Worm (Caenorhabditis elegans) whole organism, L4 larva: ENCODE results near the gene R02F2.4.

Experiments used
- F49E8.2 ChIP-seq: sonication (generic microtip); optimal IDR thresholded peaks from 2 replicates; lab custom pipeline; 2016; ENCODE audit warnings: missing compliant biosample characterization, mild to moderate bottlenecking, missing genetic modification characterization, borderline replicate concordance
- Y105C5A.15 ChIP-seq: fragments of 200-800 bp; sonication (Bioruptor generic); IDR thresholded peaks from 2 replicates; pipeline ENCODE4 v1.3.6; 2022; ENCODE audit warnings: missing genetic modification characterization, missing compliant biosample characterization
- Y5F2A.4 ChIP-seq: fragments of 200-800 bp; sonication (Bioruptor generic); optimal IDR thresholded peaks from 2 replicates; lab custom pipeline; 2018; ENCODE audit warnings: mild to moderate bottlenecking, missing genetic modification characterization, missing compliant biosample characterization
- aha-1 ChIP-seq: fragments of 150-350 bp; peaks from one replicate; lab custom pipeline; 2014; ENCODE audit warnings: missing biosample characterization, missing genetic modification characterization
- ceh-20 ChIP-seq: fragments of 200-800 bp; sonication (Bioruptor generic); IDR thresholded peaks from 2 replicates; pipeline ENCODE4 v1.3.6; 2022; ENCODE audit warnings: missing genetic modification reagents, missing genetic modification characterization, missing compliant biosample characterization
- ceh-32 ChIP-seq: sonication (generic microtip); optimal IDR thresholded peaks from 2 replicates; lab custom pipeline; 2016; ENCODE audit warnings: mild to moderate bottlenecking, missing genetic modification characterization, missing compliant biosample characterization; ENCODE audit not compliant: poor library complexity
- ceh-62 ChIP-seq: sonication (generic microtip); optimal IDR thresholded peaks from 2 replicates; lab custom pipeline; 2017; ENCODE audit warnings: missing biosample characterization, missing genetic modification characterization
- ceh-82 ChIP-seq: sonication (generic microtip); optimal IDR thresholded peaks from 2 replicates; lab custom pipeline; 2017; ENCODE audit warnings: missing biosample characterization, missing genetic modification characterization
- daf-12 ChIP-seq: fragments of 150-350 bp; optimal IDR thresholded peaks from 2 replicates; lab custom pipeline; 2014; ENCODE audit warnings: missing biosample characterization, missing genetic modification reagents, missing genetic modification characterization
- daf-16 ChIP-seq, 3 experiments: sonication (generic microtip); optimal IDR thresholded peaks; 2 replicates each; lab custom pipeline; 2016 to 2017; ENCODE audit warnings: missing genetic modification characterization in 3 of 3, missing genetic modification reagents in 3 of 3, mild to moderate bottlenecking in 2 of 3, missing compliant biosample characterization in 2 of 3, missing biosample characterization in 1 of 3, moderate library complexity in 1 of 3
- daf-19 ChIP-seq: fragments of 200-800 bp; sonication (Bioruptor generic); conservative IDR thresholded peaks from 2 replicates; pipeline ENCODE4 v1.3.6; 2022; ENCODE audit warnings: missing genetic modification characterization, missing compliant biosample characterization
- daf-8 ChIP-seq: fragments of 200-800 bp; sonication (Bioruptor generic); IDR thresholded peaks from 2 replicates; pipeline ENCODE4 v1.3.6; 2022; ENCODE audit warnings: missing genetic modification characterization, missing compliant biosample characterization
- dmd-6 ChIP-seq: fragments of 200-800 bp; sonication (Bioruptor generic); IDR thresholded peaks from 2 replicates; pipeline ENCODE4 v1.3.6; 2022; ENCODE audit warnings: missing genetic modification reagents, missing genetic modification characterization, missing compliant biosample characterization
- duxl-1 ChIP-seq: sonication (generic microtip); optimal IDR thresholded peaks from 2 replicates; lab custom pipeline; 2016; ENCODE audit warnings: mild to moderate bottlenecking, missing genetic modification characterization, moderate library complexity, missing compliant biosample characterization; ENCODE audit not compliant: poor library complexity
- egl-27 ChIP-seq: sonication (generic microtip); optimal IDR thresholded peaks from 3 replicates; lab custom pipeline; 2017; ENCODE audit warnings: missing biosample characterization, missing genetic modification reagents, missing genetic modification characterization
- gei-8 ChIP-seq: fragments of 200-800 bp; sonication (Bioruptor generic); optimal IDR thresholded peaks from 2 replicates; lab custom pipeline; 2018; ENCODE audit warnings: mild to moderate bottlenecking, missing genetic modification characterization, missing compliant biosample characterization
- hif-1 ChIP-seq, 2 experiments: sonication (generic microtip); optimal IDR thresholded peaks; 2 replicates each; lab custom pipeline; 2016 to 2017; ENCODE audit warnings: missing compliant biosample characterization in 2 of 2, missing genetic modification characterization in 2 of 2, missing genetic modification reagents in 2 of 2, missing genotype in 2 of 2, mild to moderate bottlenecking in 1 of 2
- hlh-30 ChIP-seq: sonication (generic microtip); optimal IDR thresholded peaks from 2 replicates; lab custom pipeline; 2017; ENCODE audit warnings: antibody characterized with exemption, mild to moderate bottlenecking, missing genetic modification characterization, missing compliant biosample characterization; ENCODE audit not compliant: insufficient read depth
- hmg-1.1 ChIP-seq: fragments of 200-800 bp; sonication (Bioruptor generic); IDR thresholded peaks from 2 replicates; pipeline ENCODE4 v1.3.6; 2022; ENCODE audit warnings: missing genetic modification reagents, missing genetic modification characterization, missing compliant biosample characterization
- jun-1 ChIP-seq: fragments of 150-350 bp; optimal IDR thresholded peaks from 2 replicates; lab custom pipeline; 2014; ENCODE audit warnings: missing biosample characterization, missing genetic modification reagents, missing genetic modification characterization
- lin-13 ChIP-seq: fragments of 150-350 bp; optimal IDR thresholded peaks from 2 replicates; lab custom pipeline; 2014; ENCODE audit warnings: missing biosample characterization, missing genetic modification reagents, missing genetic modification characterization
- lin-29 ChIP-seq: fragments of 200-800 bp; sonication (Bioruptor generic); IDR thresholded peaks from 2 replicates; pipeline ENCODE4 v1.3.6; 2022; ENCODE audit warnings: missing genetic modification reagents, missing genetic modification characterization, missing compliant biosample characterization
- lin-38 ChIP-seq: fragments of 200-800 bp; sonication (Bioruptor generic); IDR thresholded peaks from 2 replicates; pipeline ENCODE4 v1.3.6; 2022; ENCODE audit warnings: missing genetic modification reagents, missing genetic modification characterization, missing compliant biosample characterization
- lin-39 ChIP-seq: fragments of 150-350 bp; optimal IDR thresholded peaks from 2 replicates; lab custom pipeline; 2014; ENCODE audit warnings: missing biosample characterization, missing genetic modification reagents, missing genetic modification characterization
- lir-3 ChIP-seq: sonication (generic microtip); optimal IDR thresholded peaks from 2 replicates; lab custom pipeline; 2016; ENCODE audit warnings: mild to moderate bottlenecking, missing genetic modification characterization, missing compliant biosample characterization
- lsy-2 ChIP-seq, 2 experiments: fragments of 150-350 bp in 1 of 2; sonication (generic microtip) in 1 of 2; optimal IDR thresholded peaks; 2 replicates each; lab custom pipeline; 2014 to 2017; ENCODE audit warnings: missing biosample characterization in 2 of 2, missing genetic modification characterization in 2 of 2
- madf-5 ChIP-seq, 2 experiments: fragments of 200-800 bp; sonication (Bioruptor generic); IDR thresholded peaks; 2 replicates each; pipeline ENCODE4 v1.3.6; 2022; ENCODE audit warnings: missing compliant biosample characterization in 2 of 2, missing genetic modification characterization in 2 of 2
- mdt-29 ChIP-seq: fragments of 200-800 bp; sonication (Bioruptor generic); IDR thresholded peaks from 2 replicates; pipeline ENCODE4 v1.3.6; 2022; ENCODE audit warnings: missing genetic modification reagents, missing genetic modification characterization, missing compliant biosample characterization
- mep-1 ChIP-seq: fragments of 150-350 bp; sonication (generic microtip); optimal IDR thresholded peaks from 3 replicates; lab custom pipeline; 2014; ENCODE audit warnings: missing biosample characterization, missing genetic modification characterization
- mes-2 ChIP-seq: sonication (generic microtip); optimal IDR thresholded peaks from 2 replicates; lab custom pipeline; 2016; ENCODE audit warnings: missing genotype, mild to moderate bottlenecking, missing genetic modification characterization, missing compliant biosample characterization; ENCODE audit not compliant: poor library complexity, severe bottlenecking
- mxl-2 ChIP-seq: fragments of 200-800 bp; sonication (Bioruptor generic); conservative IDR thresholded peaks from 2 replicates; pipeline ENCODE4 v1.3.6; 2022; ENCODE audit warnings: missing genetic modification reagents, missing genetic modification characterization, missing compliant biosample characterization
- nhr-102 ChIP-seq: sonication (generic microtip); optimal IDR thresholded peaks from 2 replicates; lab custom pipeline; 2016; ENCODE audit warnings: mild to moderate bottlenecking, missing genetic modification characterization, moderate library complexity, missing compliant biosample characterization
- nhr-237 ChIP-seq: sonication (generic microtip); optimal IDR thresholded peaks from 2 replicates; lab custom pipeline; 2017; ENCODE audit warnings: missing biosample characterization, missing genetic modification characterization
- nhr-25 ChIP-seq: sonication (generic microtip); optimal IDR thresholded peaks from 2 replicates; lab custom pipeline; 2017; ENCODE audit warnings: missing genetic modification characterization, mild to moderate bottlenecking, missing compliant biosample characterization, antibody characterized with exemption, moderate library complexity, borderline replicate concordance; ENCODE audit not compliant: insufficient read depth
- nhr-42 ChIP-seq: fragments of 200-800 bp; sonication (Bioruptor generic); IDR thresholded peaks from 2 replicates; pipeline ENCODE4 v1.3.6; 2022; ENCODE audit warnings: missing genetic modification characterization, missing compliant biosample characterization
- nhr-48 ChIP-seq: sonication (generic microtip); optimal IDR thresholded peaks from 2 replicates; lab custom pipeline; 2016; ENCODE audit warnings: mild to moderate bottlenecking, missing genetic modification characterization, missing compliant biosample characterization
- pha-4 ChIP-seq, 2 experiments: fragments of 150-350 bp in 1 of 2; fragments of 200-800 bp in 1 of 2; sonication (Bioruptor generic) in 1 of 2; IDR thresholded peaks in 1 of 2; optimal IDR thresholded peaks in 1 of 2; 2 replicates each; pipeline versions ENCODE4 v1.3.6 to Lab custom; 2014 to 2022; ENCODE audit warnings: missing genetic modification characterization in 2 of 2, missing genetic modification reagents in 2 of 2, missing biosample characterization in 1 of 2, missing compliant biosample characterization in 1 of 2
- php-3 ChIP-seq: fragments of 200-800 bp; sonication (Bioruptor generic); IDR thresholded peaks from 2 replicates; pipeline ENCODE4 v1.3.6; 2022; ENCODE audit warnings: missing genetic modification reagents, missing genetic modification characterization, missing compliant biosample characterization
- sdz-12 ChIP-seq: fragments of 200-800 bp; sonication (Bioruptor generic); optimal IDR thresholded peaks from 2 replicates; lab custom pipeline; 2018; ENCODE audit warnings: mild to moderate bottlenecking, missing genetic modification characterization, missing compliant biosample characterization
- skn-1 ChIP-seq: fragments of 150-350 bp; optimal IDR thresholded peaks from 2 replicates; lab custom pipeline; 2014; ENCODE audit warnings: missing biosample characterization, missing genetic modification characterization
- spr-3 ChIP-seq: fragments of 200-800 bp; sonication (Bioruptor generic); optimal IDR thresholded peaks from 2 replicates; lab custom pipeline; 2018; ENCODE audit warnings: mild to moderate bottlenecking, missing genetic modification characterization, missing compliant biosample characterization
- tag-97 ChIP-seq: fragments of 200-800 bp; sonication (Bioruptor generic); IDR thresholded peaks from 2 replicates; pipeline ENCODE4 v1.3.6; 2022; ENCODE audit warnings: missing genetic modification characterization, missing compliant biosample characterization
- unc-62 ChIP-seq, 3 experiments: fragments of 150-350 bp in 1 of 3; sonication (generic microtip); optimal IDR thresholded peaks in 2 of 3; peaks in 1 of 3; 1 replicate in 1 of 3; 2 replicates in 2 of 3; lab custom pipeline; 2014 to 2017; ENCODE audit warnings: missing biosample characterization in 3 of 3, missing genetic modification characterization in 3 of 3, missing genetic modification reagents in 3 of 3, missing genotype in 1 of 3
- vab-7 ChIP-seq: fragments of 200-800 bp; sonication (Bioruptor generic); IDR thresholded peaks from 2 replicates; pipeline ENCODE4 v1.3.6; 2022; ENCODE audit warnings: missing genetic modification reagents, missing genetic modification characterization, missing compliant biosample characterization
- zfp-2 ChIP-seq: sonication (generic microtip); optimal IDR thresholded peaks from 2 replicates; lab custom pipeline; 2016; ENCODE audit warnings: mild to moderate bottlenecking, missing genetic modification characterization, missing compliant biosample characterization
- zip-11 ChIP-seq: fragments of 200-800 bp; sonication (Bioruptor generic); IDR thresholded peaks from 2 replicates; pipeline ENCODE4 v1.3.6; 2022; ENCODE audit warnings: missing genetic modification characterization, missing compliant biosample characterization
- zip-2 ChIP-seq: fragments of 150-350 bp; optimal IDR thresholded peaks from 2 replicates; lab custom pipeline; 2014; ENCODE audit warnings: missing biosample characterization, missing genetic modification characterization
- ztf-11 ChIP-seq: fragments of 150-350 bp; optimal IDR thresholded peaks from 2 replicates; lab custom pipeline; 2014; ENCODE audit warnings: missing biosample characterization, missing genetic modification characterization

R02F2.4 gene

ce11 chrIII:5502915-5503575 lies 19.0 kb downstream of the R02F2.4 start (continued):
- TF ChIP-seq ceh-20 (no peak), lir-3 (no peak), ztf-11 (tag; lab: Kevin White, UChicago) (no peak), gei-8 (GFP tag; lab: Kevin White, UChicago) (no peak), ceh-32 (no peak), mdt-29 (GFP tag; lab: Robert Waterston, UW) (peak; percentile 57; the same call in 1 of the 2 replicates), hmg-1.1 (GFP tag; lab: Robert Waterston, UW) (peak; percentile 49; the same call in 1 of the 2 replicates), dmd-6 (peak; percentile 76), F49E8.2 (no peak), php-3 (GFP tag; lab: Robert Waterston, UW) (peak; percentile 79), Y105C5A.15 (GFP tag; lab: Robert Waterston, UW) (no peak), lsy-2 (tag; optimal IDR thresholded peaks at IDR 0.05; lab: Kevin White, UChicago) (peak; percentile 57 to 63), aha-1 (tag; lab: Kevin White, UChicago) (peak; percentile 98), mes-2 (tag; lab: Kevin White, UChicago) (peak; percentile 66), zip-11 (no peak), lin-38 (no peak), nhr-237 (tag; lab: Kevin White, UChicago) (no peak), jun-1 (no peak), sdz-12 (GFP tag; lab: Kevin White, UChicago) (no peak), duxl-1 (no peak), lin-39 (tag; lab: Kevin White, UChicago) (peak; percentile 27), nhr-48 (tag; lab: Kevin White, UChicago) (peak; percentile 49), lin-13 (no peak), unc-62 (GFP tag; optimal IDR thresholded peaks at IDR 0.05 in 1 of 2; lab: Kevin White, UChicago) (peak; percentile 8 to 74), unc-62 (tag; optimal IDR thresholded peaks at IDR 0.05; lab: Kevin White, UChicago) (no peak), spr-3 (GFP tag; lab: Kevin White, UChicago) (no peak), hif-1 (tag; optimal IDR thresholded peaks at IDR 0.05; lab: Kevin White, UChicago) (peak in 1 of 2 experiments; percentile 48), egl-27 (tag; lab: Kevin White, UChicago) (no peak), daf-8 (GFP tag; lab: Robert Waterston, UW) (no peak), lin-29 (no peak), daf-19 (no peak), daf-16 (GFP tag; optimal IDR thresholded peaks at IDR 0.05; lab: Kevin White, UChicago) (no peak), daf-16 (tag; optimal IDR thresholded peaks at IDR 0.05; lab: Kevin White, UChicago) (peak; percentile 83), ceh-62 (tag; lab: Kevin White, UChicago) (no peak), daf-12 (tag; lab: Kevin White, UChicago) (no peak), Y5F2A.4 (GFP tag; lab: Kevin White, UChicago) (no peak), madf-5 (GFP tag; IDR thresholded peaks at IDR 0.05; lab: Robert Waterston, UW) (no peak), vab-7 (GFP tag; lab: Robert Waterston, UW) (no peak), nhr-42 (GFP tag; lab: Robert Waterston, UW) (no peak), mxl-2 (GFP tag; lab: Robert Waterston, UW) (no peak), nhr-25 (tag; lab: Kevin White, UChicago) (peak; percentile 57), zip-2 (tag; lab: Kevin White, UChicago) (no peak), pha-4 (GFP tag; IDR thresholded peaks at IDR 0.05; lab: Robert Waterston, UW) (no peak), pha-4 (tag; optimal IDR thresholded peaks at IDR 0.05; lab: Kevin White, UChicago) (no peak), zfp-2 (no peak), skn-1 (no peak), ceh-82 (no peak), hlh-30 (tag; lab: Kevin White, UChicago) (peak; percentile 91), mep-1 (tag; lab: Kevin White, UChicago) (peak; percentile 49), tag-97 (GFP tag; lab: Robert Waterston, UW) (no peak), nhr-102 (tag; lab: Kevin White, UChicago) (peak; percentile 42)
